Worm (Caenorhabditis elegans): Measurements from ENCODE around the gene lurp-1.

Gene lurp-1

DNA sequence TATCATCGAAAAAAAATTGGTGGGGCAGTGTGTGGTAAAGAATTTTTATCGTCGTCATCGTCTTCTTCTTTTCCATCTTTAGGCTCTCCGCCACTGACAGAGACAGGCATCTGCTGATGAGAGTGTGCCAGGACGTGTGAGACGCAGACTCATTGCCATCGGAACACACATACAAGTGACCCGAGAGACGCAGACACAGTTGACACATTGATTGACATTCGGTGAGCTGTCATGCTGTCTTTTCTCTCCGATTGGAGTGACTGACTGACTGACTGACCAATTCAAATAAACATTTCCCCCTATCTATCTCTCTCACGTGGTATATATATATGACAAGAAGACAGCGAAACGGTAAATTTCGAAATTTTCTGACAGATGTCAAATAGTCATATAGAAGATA lies 29.6 kb upstream of the lurp-1 start (continued):
- peak; percentile 50 for TF ChIP-seq mes-2 (tag; optimal IDR thresholded peaks at IDR 0.05; ENCODE audit: poor library complexity, severe bottlenecking)
- 0 out of 2 replicates have a peak, but pooled peaks have one; percentile 25 for TF ChIP-seq arid-1 (GFP tag; conservative IDR thresholded peaks at IDR 0.05)
- no peak for TF ChIP-seq tag-97 (GFP tag; IDR thresholded peaks at IDR 0.05)
- no peak for TF ChIP-seq duxl-1 (tag; optimal IDR thresholded peaks at IDR 0.05; ENCODE audit: poor library complexity)
- TF ChIP-seq zfp-2 (tag; optimal IDR thresholded peaks at IDR 0.05), result peak; percentile 7
- TF ChIP-seq nhr-237 (tag; optimal IDR thresholded peaks at IDR 0.05), result no peak
- peak; percentile 67; the same call in 1 of the 2 replicates for TF ChIP-seq hmg-1.1 (GFP tag; IDR thresholded peaks at IDR 0.05)
- TF ChIP-seq lir-3 (tag; optimal IDR thresholded peaks at IDR 0.05), result no peak
- no peak for TF ChIP-seq cey-2 (tag; optimal IDR thresholded peaks at IDR 0.05; ENCODE audit: borderline replicate concordance, insufficient read depth)
- TF ChIP-seq hif-1 (tag; optimal IDR thresholded peaks at IDR 0.05), result peak in 1 of 2 experiments; percentile 32
- TF ChIP-seq zag-1 (tag; optimal IDR thresholded peaks at IDR 0.05), result no peak
- no peak for TF ChIP-seq madf-5 (GFP tag; IDR thresholded peaks at IDR 0.05)
- TF ChIP-seq aha-1 (tag), result no peak
- no peak for TF ChIP-seq ama-1 (optimal IDR thresholded peaks at IDR 0.05)
- peak; percentile 42; the same call in 1 of the 2 replicates for TF ChIP-seq madf-9 (GFP tag; conservative IDR thresholded peaks at IDR 0.05)
- TF ChIP-seq zfp-3 (GFP tag; conservative IDR thresholded peaks at IDR 0.05), result peak; percentile 62; the same call in 1 of the 2 replicates
- TF ChIP-seq ctbp-1 (GFP tag; IDR thresholded peaks at IDR 0.05), result 0 out of 2 replicates have a peak, but pooled peaks have one; percentile 29
- TF ChIP-seq pha-4 (GFP tag; IDR thresholded peaks at IDR 0.05), result peak; percentile 65
- peak; percentile 29 for TF ChIP-seq pha-4 (tag; optimal IDR thresholded peaks at IDR 0.05)
- TF ChIP-seq unc-39 (tag; optimal IDR thresholded peaks at IDR 0.05), result no peak
- no peak for TF ChIP-seq nhr-76 (tag; optimal IDR thresholded peaks at IDR 0.05)
- no peak for TF ChIP-seq F44E2.7 (GFP tag; IDR thresholded peaks at IDR 0.05)
- TF ChIP-seq ceh-44 (GFP tag; IDR thresholded peaks at IDR 0.05), result no peak
- no peak for TF ChIP-seq dmd-8 (GFP tag; IDR thresholded peaks at IDR 0.05)
- TF ChIP-seq nhr-6 (tag; optimal IDR thresholded peaks at IDR 0.05), result peak; percentile 69
- TF ChIP-seq mdl-1 (tag; optimal IDR thresholded peaks at IDR 0.05), result peak in 1 of 2 experiments; percentile 57
- TF ChIP-seq F37D6.2 (tag; optimal IDR thresholded peaks at IDR 0.05), result no peak
- peak; percentile 97 for TF ChIP-seq dmd-6 (GFP tag; IDR thresholded peaks at IDR 0.05)
- TF ChIP-seq ceh-28 (tag; optimal IDR thresholded peaks at IDR 0.05), result no peak
- peak; percentile 17 for TF ChIP-seq spr-1 (tag; optimal IDR thresholded peaks at IDR 0.05)
- no peak for TF ChIP-seq fkh-10 (GFP tag; optimal IDR thresholded peaks at IDR 0.05)
- peak; percentile 47 for TF ChIP-seq lin-13 (GFP tag; optimal IDR thresholded peaks at IDR 0.05)
- TF ChIP-seq gei-8 (GFP tag; optimal IDR thresholded peaks at IDR 0.05), result peak; percentile 66
- TF ChIP-seq mep-1 (tag; optimal IDR thresholded peaks at IDR 0.05), result peak; percentile 80
- no peak for TF ChIP-seq ceh-62 (tag; optimal IDR thresholded peaks at IDR 0.05)
- no peak for TF ChIP-seq aly-2 (tag; optimal IDR thresholded peaks at IDR 0.05)
- TF ChIP-seq spr-3 (GFP tag; optimal IDR thresholded peaks at IDR 0.05), result no peak
- TF ChIP-seq snpc-4 (tag; optimal IDR thresholded peaks at IDR 0.05), result no peak

DNA sequence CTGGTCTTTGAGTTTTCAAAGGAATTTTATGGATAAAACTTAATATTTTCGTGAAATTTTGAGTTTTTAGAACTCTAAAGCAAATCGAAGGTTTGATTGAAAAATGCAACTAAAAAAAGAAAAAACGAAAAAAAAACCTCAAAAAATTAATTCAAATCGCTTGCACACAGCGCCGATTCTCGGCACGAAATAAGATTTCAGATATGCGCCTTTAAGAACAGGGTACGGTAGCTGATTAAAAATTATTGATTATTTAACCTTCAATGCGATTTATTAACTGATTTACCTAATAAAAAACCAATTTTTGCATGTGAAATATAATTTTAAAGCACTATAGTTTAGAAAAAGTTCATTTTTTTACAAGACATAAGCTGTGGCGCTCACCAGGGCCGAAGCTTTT lies 27.8 kb upstream of the lurp-1 start:
- TF ChIP-seq ZK337.2 (GFP tag; IDR thresholded peaks at IDR 0.05) (no peak), lsy-2 (tag; optimal IDR thresholded peaks at IDR 0.05) (peak in 1 of 2 experiments; percentile 5)

DNA sequence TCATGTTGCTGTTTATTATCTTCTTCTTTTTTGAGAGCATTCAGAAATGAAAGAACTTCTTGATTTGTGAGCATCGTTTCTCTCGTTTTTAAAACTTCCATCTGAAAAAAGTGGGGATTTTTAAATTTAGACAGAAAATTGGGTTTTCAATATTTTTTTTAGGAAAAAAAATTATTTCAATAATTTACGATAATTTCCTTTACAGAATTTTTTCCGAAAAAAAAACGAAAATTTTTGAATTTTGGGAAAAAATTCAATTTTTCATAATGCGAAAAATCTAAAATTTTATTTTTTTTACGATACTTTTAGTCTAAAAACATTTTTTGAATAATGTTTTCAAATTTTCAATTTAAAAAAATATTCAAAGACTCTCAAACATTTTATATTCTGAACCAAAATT lies 23.6 kb upstream of the lurp-1 start, which contains the start of gene M106.7:
Gene M106.7, minus strand, starts transcription at position 101 of the 400 bp plus-strand sequence.
- TF ChIP-seq zfp-3 (GFP tag; conservative IDR thresholded peaks at IDR 0.05) (no peak), gei-8 (GFP tag; optimal IDR thresholded peaks at IDR 0.05) (no peak), unc-130 (GFP tag; optimal IDR thresholded peaks at IDR 0.05) (no peak), unc-62 (GFP tag; optimal IDR thresholded peaks at IDR 0.05 in 1 of 2) (no peak), unc-62 (tag; optimal IDR thresholded peaks at IDR 0.05) (no peak), madf-9 (GFP tag; conservative IDR thresholded peaks at IDR 0.05) (no peak), Y5F2A.4 (GFP tag; optimal IDR thresholded peaks at IDR 0.05) (no peak), F49E8.2 (tag; optimal IDR thresholded peaks at IDR 0.05; ENCODE audit: borderline replicate concordance) (no peak), dmd-9 (GFP tag; IDR thresholded peaks at IDR 0.05) (no peak), dve-1 (tag; optimal IDR thresholded peaks at IDR 0.05; ENCODE audit: insufficient read depth) (peak; percentile 10), hlh-30 (tag; optimal IDR thresholded peaks at IDR 0.05; ENCODE audit: insufficient read depth) (no peak), unc-39 (tag; optimal IDR thresholded peaks at IDR 0.05) (no peak), mep-1 (tag; optimal IDR thresholded peaks at IDR 0.05) (no peak), daf-16 (GFP tag; optimal IDR thresholded peaks at IDR 0.05) (no peak), daf-16 (tag; optimal IDR thresholded peaks at IDR 0.05) (peak; percentile 1)

Data from whole organism, L4 larva.